Worm (Caenorhabditis elegans) whole organism, young adult: ENCODE measurements around the gene F22B3.5.
A peak's percentile ranks its signal among the peaks of the same experiment; 100 is the strongest.

Experiments
- B0019.2 ChIP-seq: fragments of 200-800 bp; sonication (Bioruptor generic); conservative IDR thresholded peaks from 2 replicates; pipeline ENCODE4 v1.3.6; 2022; ENCODE audit warnings: missing genetic modification reagents, missing genetic modification characterization, missing compliant biosample characterization
- C17E4.6 ChIP-seq: fragments of 200-800 bp; sonication (Bioruptor generic); IDR thresholded peaks from 2 replicates; pipeline ENCODE4 v1.3.6; 2022; ENCODE audit warnings: missing genetic modification reagents, missing genetic modification characterization, missing compliant biosample characterization
- D2030.7 ChIP-seq: fragments of 200-800 bp; sonication (Bioruptor generic); IDR thresholded peaks from 2 replicates; pipeline ENCODE4 v1.3.6; 2022; ENCODE audit warnings: missing genetic modification reagents, missing genetic modification characterization, missing compliant biosample characterization
- F37B4.10 ChIP-seq: fragments of 200-800 bp; sonication (Bioruptor generic); IDR thresholded peaks from 2 replicates; pipeline ENCODE4 v1.3.6; 2022; ENCODE audit warnings: missing genetic modification characterization, missing compliant biosample characterization
- F49E8.2 ChIP-seq: sonication (generic microtip); optimal IDR thresholded peaks from 3 replicates; lab custom pipeline; 2017; ENCODE audit warnings: missing genetic modification characterization, mild to moderate bottlenecking, missing compliant biosample characterization, antibody characterized with exemption, moderate library complexity; ENCODE audit not compliant: insufficient read depth
- Y53G8AR.9 ChIP-seq: fragments of 200-800 bp; sonication (Bioruptor generic); conservative IDR thresholded peaks from 2 replicates; pipeline ENCODE4 v1.3.6; 2022; ENCODE audit warnings: missing genetic modification reagents, missing genetic modification characterization, missing compliant biosample characterization
- Y67H2A.10 ChIP-seq: fragments of 200-800 bp; sonication (Bioruptor generic); conservative IDR thresholded peaks from 2 replicates; pipeline ENCODE4 v1.3.6; 2022; ENCODE audit warnings: missing genetic modification reagents, missing genetic modification characterization, missing compliant biosample characterization
- Y79H2A.3 ChIP-seq: fragments of 200-800 bp; sonication (Bioruptor generic); conservative IDR thresholded peaks from 2 replicates; pipeline ENCODE4 v1.3.6; 2022; ENCODE audit warnings: missing genetic modification reagents, missing genetic modification characterization, missing compliant biosample characterization
- Y95B8A.8 ChIP-seq: fragments of 200-800 bp; sonication (Bioruptor generic); IDR thresholded peaks from 2 replicates; pipeline ENCODE4 v1.3.6; 2022; ENCODE audit warnings: missing genetic modification reagents, missing genetic modification characterization, missing compliant biosample characterization
- akir-1 ChIP-seq: fragments of 200-800 bp; sonication (Bioruptor generic); optimal IDR thresholded peaks from 2 replicates; lab custom pipeline; 2018; ENCODE audit warnings: mild to moderate bottlenecking, missing genetic modification characterization, moderate library complexity, missing compliant biosample characterization
- ama-1 ChIP-seq, 3 experiments: fragments of 150-350 bp in 1 of 3; sonication (generic microtip) in 2 of 3; optimal IDR thresholded peaks; 2 replicates each; lab custom pipeline; 2014 to 2018; ENCODE audit warnings: missing biosample characterization in 2 of 3, missing genetic modification characterization in 2 of 3, missing genetic modification reagents in 2 of 3
- athp-1 ChIP-seq: sonication (generic microtip); optimal IDR thresholded peaks from 2 replicates; lab custom pipeline; 2017; ENCODE audit warnings: mild to moderate bottlenecking, missing genetic modification characterization, missing compliant biosample characterization
- attf-6 ChIP-seq: fragments of 200-800 bp; sonication (Bioruptor generic); IDR thresholded peaks from 2 replicates; pipeline ENCODE4 v1.3.6; 2022; ENCODE audit warnings: missing genetic modification reagents, missing genetic modification characterization, missing compliant biosample characterization
- bed-1 ChIP-seq: fragments of 200-800 bp; sonication (Bioruptor generic); IDR thresholded peaks from 2 replicates; pipeline ENCODE4 v1.3.6; 2022; ENCODE audit warnings: missing genetic modification reagents, missing genetic modification characterization, missing compliant biosample characterization
- ceh-40 ChIP-seq: fragments of 200-800 bp; sonication (Bioruptor generic); IDR thresholded peaks from 2 replicates; pipeline ENCODE4 v1.3.6; 2022; ENCODE audit warnings: missing genetic modification characterization, missing compliant biosample characterization
- ceh-58 ChIP-seq: fragments of 200-800 bp; sonication (Bioruptor generic); IDR thresholded peaks from 2 replicates; pipeline ENCODE4 v1.3.6; 2022; ENCODE audit warnings: missing genetic modification characterization, missing compliant biosample characterization
- ceh-91 ChIP-seq: fragments of 200-800 bp; sonication (Bioruptor generic); IDR thresholded peaks from 2 replicates; pipeline ENCODE4 v1.3.6; 2022; ENCODE audit warnings: missing genetic modification reagents, missing genetic modification characterization, missing compliant biosample characterization
- die-1 ChIP-seq: sonication (generic microtip); optimal IDR thresholded peaks from 2 replicates; lab custom pipeline; 2016; ENCODE audit warnings: missing genotype, mild to moderate bottlenecking, missing genetic modification characterization, missing compliant biosample characterization
- dpl-1 ChIP-seq: fragments of 150-350 bp; optimal IDR thresholded peaks from 2 replicates; lab custom pipeline; 2014; ENCODE audit warnings: missing biosample characterization, missing genetic modification reagents, missing genetic modification characterization
- efl-1 ChIP-seq: fragments of 150-350 bp; optimal IDR thresholded peaks from 2 replicates; lab custom pipeline; 2014; ENCODE audit warnings: missing biosample characterization, missing genetic modification reagents, missing genetic modification characterization
- ekl-4 ChIP-seq: fragments of 200-800 bp; sonication (Bioruptor generic); IDR thresholded peaks from 2 replicates; pipeline ENCODE4 v1.3.6; 2022; ENCODE audit warnings: missing genetic modification reagents, missing genetic modification characterization, missing compliant biosample characterization
- him-1 ChIP-seq: sonication (generic microtip); optimal IDR thresholded peaks from 2 replicates; lab custom pipeline; 2016; ENCODE audit warnings: missing genotype, missing genetic modification reagents, missing genetic modification characterization, missing compliant biosample characterization
- hlh-26 ChIP-seq: fragments of 200-800 bp; sonication (Bioruptor generic); conservative IDR thresholded peaks from 2 replicates; pipeline ENCODE4 v1.3.6; 2022; ENCODE audit warnings: missing genetic modification reagents, missing genetic modification characterization, missing compliant biosample characterization
- hmg-1.2 ChIP-seq: fragments of 200-800 bp; sonication (Bioruptor generic); IDR thresholded peaks from 2 replicates; pipeline ENCODE4 v1.3.6; 2022; ENCODE audit warnings: missing genetic modification reagents, missing genetic modification characterization, missing compliant biosample characterization
- hmg-20 ChIP-seq: fragments of 200-800 bp; sonication (Bioruptor generic); IDR thresholded peaks from 2 replicates; pipeline ENCODE4 v1.3.6; 2022; ENCODE audit warnings: missing genetic modification reagents, missing genetic modification characterization, missing compliant biosample characterization
- hrde-1 ChIP-seq: sonication (generic microtip); optimal IDR thresholded peaks from 2 replicates; lab custom pipeline; 2016; ENCODE audit warnings: missing genetic modification characterization, mild to moderate bottlenecking, missing compliant biosample characterization, moderate library complexity, missing genotype, missing genetic modification reagents, borderline replicate concordance
- hsf-1 ChIP-seq: fragments of 200-800 bp; sonication (Bioruptor generic); IDR thresholded peaks from 2 replicates; pipeline ENCODE4 v1.3.6; 2022; ENCODE audit warnings: missing genetic modification reagents, missing genetic modification characterization, missing compliant biosample characterization
- lin-26 ChIP-seq: fragments of 200-800 bp; sonication (Bioruptor generic); IDR thresholded peaks from 2 replicates; pipeline ENCODE4 v1.3.6; 2022; ENCODE audit warnings: missing genetic modification reagents, missing genetic modification characterization, missing compliant biosample characterization
- lin-54 ChIP-seq: fragments of 200-800 bp; sonication (Bioruptor generic); optimal IDR thresholded peaks from 2 replicates; lab custom pipeline; 2018; ENCODE audit warnings: mild to moderate bottlenecking, missing genetic modification characterization, missing compliant biosample characterization
- madf-8 ChIP-seq: fragments of 200-800 bp; sonication (Bioruptor generic); conservative IDR thresholded peaks from 2 replicates; pipeline ENCODE4 v1.3.6; 2022; ENCODE audit warnings: missing genetic modification reagents, missing genetic modification characterization, missing compliant biosample characterization
- mes-4 ChIP-seq: sonication (generic microtip); optimal IDR thresholded peaks from 2 replicates; lab custom pipeline; 2016; ENCODE audit warnings: missing genotype, missing genetic modification characterization, missing compliant biosample characterization
- nfya-2 ChIP-seq: fragments of 200-800 bp; sonication (Bioruptor generic); IDR thresholded peaks from 2 replicates; pipeline ENCODE4 v1.3.6; 2022; ENCODE audit warnings: missing genetic modification reagents, missing genetic modification characterization, missing compliant biosample characterization
- nhr-120 ChIP-seq: fragments of 200-800 bp; sonication (Bioruptor generic); IDR thresholded peaks from 2 replicates; pipeline ENCODE4 v1.3.6; 2022; ENCODE audit warnings: missing genetic modification characterization, missing compliant biosample characterization
- nhr-179 ChIP-seq: sonication (generic microtip); optimal IDR thresholded peaks from 2 replicates; lab custom pipeline; 2016; ENCODE audit warnings: mild to moderate bottlenecking, missing genetic modification characterization, missing compliant biosample characterization
- nhr-27 ChIP-seq: fragments of 200-800 bp; sonication (Bioruptor generic); optimal IDR thresholded peaks from 2 replicates; lab custom pipeline; 2018; ENCODE audit warnings: mild to moderate bottlenecking, missing genetic modification characterization, moderate library complexity, missing compliant biosample characterization
- rcor-1 ChIP-seq: fragments of 200-800 bp; sonication (Bioruptor generic); IDR thresholded peaks from 2 replicates; pipeline ENCODE4 v1.3.6; 2022; ENCODE audit warnings: missing genetic modification reagents, missing genetic modification characterization, missing compliant biosample characterization
- rec-8 ChIP-seq, 2 experiments: sonication (generic microtip); optimal IDR thresholded peaks; 2 replicates each; lab custom pipeline; 2016; ENCODE audit warnings: mild to moderate bottlenecking in 2 of 2, missing genetic modification characterization in 2 of 2, missing genetic modification reagents in 2 of 2, missing genotype in 2 of 2, missing biosample characterization in 1 of 2, missing compliant biosample characterization in 1 of 2, moderate library complexity in 1 of 2
- snpc-1.3 ChIP-seq: sonication (generic microtip); optimal IDR thresholded peaks from 2 replicates; lab custom pipeline; 2017; ENCODE audit warnings: missing genetic modification characterization, mild to moderate bottlenecking, missing compliant biosample characterization, antibody characterized with exemption, moderate library complexity, missing genotype, missing genetic modification reagents; ENCODE audit not compliant: insufficient read depth
- snpc-3.4 ChIP-seq: sonication (generic microtip); optimal IDR thresholded peaks from 2 replicates; lab custom pipeline; 2017; ENCODE audit warnings: missing genetic modification characterization, mild to moderate bottlenecking, missing compliant biosample characterization, antibody characterized with exemption, moderate library complexity, missing genotype, missing genetic modification reagents
- snpc-4 ChIP-seq, 5 experiments: fragments of 150-350 bp in 1 of 5; sonication (generic microtip) in 4 of 5; optimal IDR thresholded peaks; 2 replicates each; lab custom pipeline; 2014 to 2018; ENCODE audit warnings: missing genetic modification characterization in 5 of 5, missing biosample characterization in 3 of 5, antibody characterized with exemption in 2 of 5, mild to moderate bottlenecking in 2 of 5, missing compliant biosample characterization in 2 of 5, missing genotype in 2 of 5, moderate library complexity in 2 of 5, missing genetic modification reagents in 1 of 5
- tbp1 ChIP-seq: fragments of 200-800 bp; sonication (Bioruptor generic); optimal IDR thresholded peaks from 2 replicates; lab custom pipeline; 2018; ENCODE audit warnings: mild to moderate bottlenecking, missing genetic modification characterization, missing compliant biosample characterization
- tlf-1 ChIP-seq: fragments of 200-800 bp; sonication (Bioruptor generic); optimal IDR thresholded peaks from 2 replicates; lab custom pipeline; 2018; ENCODE audit warnings: mild to moderate bottlenecking, missing genetic modification characterization, missing compliant biosample characterization
- unc-130 ChIP-seq: sonication (generic microtip); optimal IDR thresholded peaks from 2 replicates; lab custom pipeline; 2016; ENCODE audit warnings: missing genetic modification reagents, missing genetic modification characterization, missing compliant biosample characterization
- unc-62 ChIP-seq: fragments of 150-350 bp; optimal IDR thresholded peaks from 2 replicates; lab custom pipeline; 2014; ENCODE audit warnings: missing biosample characterization, missing genetic modification reagents, missing genetic modification characterization
- xnd-1 ChIP-seq: sonication (generic microtip); optimal IDR thresholded peaks from 2 replicates; lab custom pipeline; 2016; ENCODE audit warnings: missing genotype, missing genetic modification reagents, missing genetic modification characterization, missing compliant biosample characterization
- ztf-25 ChIP-seq: fragments of 200-800 bp; sonication (Bioruptor generic); IDR thresholded peaks from 2 replicates; pipeline ENCODE4 v1.3.6; 2022; ENCODE audit warnings: missing genetic modification reagents, missing genetic modification characterization, missing compliant biosample characterization
- ztf-6 ChIP-seq: fragments of 200-800 bp; sonication (Bioruptor generic); IDR thresholded peaks from 2 replicates; pipeline ENCODE4 v1.3.6; 2022; ENCODE audit warnings: missing genetic modification reagents, missing genetic modification characterization, missing compliant biosample characterization

The F22B3.5 gene

DNA sequence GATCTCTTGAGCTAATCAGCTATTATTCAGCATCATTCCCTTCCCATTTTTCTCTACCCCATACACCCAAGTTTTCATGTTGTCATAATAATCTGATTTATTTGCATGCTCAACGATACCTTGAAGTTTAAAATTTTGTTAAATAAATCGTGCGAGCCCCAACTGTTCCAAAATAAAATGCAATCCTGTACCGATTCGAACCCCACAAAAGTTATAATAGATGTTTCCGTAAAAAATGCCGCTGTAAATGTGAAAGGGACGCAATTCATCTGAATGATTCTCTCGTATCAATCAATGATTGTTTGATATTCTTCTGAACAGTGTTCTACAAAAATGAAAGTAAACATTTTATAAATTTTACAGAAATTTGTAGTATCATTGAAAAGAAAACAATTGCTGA lies 39.2 kb downstream of the F22B3.5 start (continued):
- TF ChIP-seq hlh-26 = no peak
- TF ChIP-seq F49E8.2 (tag; lab: Kevin White, UChicago) = peak; percentile 76
- no peak for TF ChIP-seq B0019.2
- TF ChIP-seq attf-6 (GFP tag; lab: Robert Waterston, UW) = peak; percentile 86
- peak; percentile 80 for TF ChIP-seq unc-130 (GFP tag; lab: Kevin White, UChicago)
- TF ChIP-seq ama-1 (optimal IDR thresholded peaks at IDR 0.05; lab: Kevin White, UChicago) = no peak
- TF ChIP-seq ama-1 (GFP tag; optimal IDR thresholded peaks at IDR 0.05; lab: Kevin White, UChicago) = peak; percentile 44 to 85
- TF ChIP-seq hrde-1 (tag; lab: Kevin White, UChicago) = peak; percentile 91
- no peak for TF ChIP-seq hmg-20 (GFP tag; lab: Robert Waterston, UW)
- TF ChIP-seq snpc-1.3 = peak; percentile 69
- TF ChIP-seq ztf-6 (GFP tag; lab: Robert Waterston, UW) = no peak
- TF ChIP-seq snpc-3.4 (tag; lab: Kevin White, UChicago) = peak; percentile 60
- TF ChIP-seq bed-1 (GFP tag; lab: Robert Waterston, UW) = no peak
- TF ChIP-seq unc-62 (GFP tag; lab: Kevin White, UChicago) = no peak
- 0 out of 2 replicates have a peak, but pooled peaks have one; percentile 27 for TF ChIP-seq C17E4.6 (GFP tag; lab: Robert Waterston, UW)
- peak; percentile 94 for TF ChIP-seq Y53G8AR.9
- TF ChIP-seq xnd-1 (tag; lab: Kevin White, UChicago) = peak; percentile 47
- no peak for TF ChIP-seq him-1 (tag; lab: Kevin White, UChicago)
- TF ChIP-seq Y67H2A.10 (GFP tag; lab: Robert Waterston, UW) = no peak
- peak; percentile 37 for TF ChIP-seq athp-1 (tag; lab: Kevin White, UChicago)
- peak; percentile 56 for TF ChIP-seq die-1 (tag; lab: Kevin White, UChicago)
- peak; percentile 41; the same call in 1 of the 2 replicates for TF ChIP-seq madf-8 (GFP tag; lab: Robert Waterston, UW)
- TF ChIP-seq lin-54 (GFP tag; lab: Kevin White, UChicago) = peak; percentile 71
- TF ChIP-seq tlf-1 (GFP tag; lab: Kevin White, UChicago) = peak; percentile 78
- TF ChIP-seq rcor-1 (GFP tag; lab: Robert Waterston, UW) = peak; percentile 56
- peak; percentile 88 for TF ChIP-seq ekl-4 (GFP tag; lab: Robert Waterston, UW)
- 0 out of 2 replicates have a peak, but pooled peaks have one; percentile 18 for TF ChIP-seq ceh-91 (GFP tag; lab: Robert Waterston, UW)
- peak; percentile 14 for TF ChIP-seq dpl-1 (GFP tag; lab: Kevin White, UChicago)
- no peak for TF ChIP-seq nhr-179 (tag; lab: Kevin White, UChicago)
- TF ChIP-seq snpc-4 (GFP tag; optimal IDR thresholded peaks at IDR 0.05; lab: Kevin White, UChicago) = no peak
- peak in 2 of 4 experiments; percentile 14 to 24 for TF ChIP-seq snpc-4 (tag; optimal IDR thresholded peaks at IDR 0.05; lab: Kevin White, UChicago)
- peak; percentile 63; the same call in 1 of the 2 replicates for TF ChIP-seq ztf-25
- peak; percentile 57 for TF ChIP-seq tbp1 (GFP tag; lab: Kevin White, UChicago)
- no peak for TF ChIP-seq nhr-120 (GFP tag; lab: Robert Waterston, UW)
- TF ChIP-seq rec-8 (tag; optimal IDR thresholded peaks at IDR 0.05; lab: Kevin White, UChicago) = peak in 1 of 2 experiments; percentile 24
- TF ChIP-seq ceh-40 = peak; percentile 68; the same call in 1 of the 2 replicates
- peak; percentile 81 for TF ChIP-seq hsf-1 (GFP tag; lab: Robert Waterston, UW)
- peak; percentile 11 for TF ChIP-seq nhr-27
- TF ChIP-seq D2030.7 (GFP tag; lab: Robert Waterston, UW) = peak; percentile 52
- TF ChIP-seq efl-1 = peak; percentile 30
- no peak for TF ChIP-seq lin-26 (GFP tag; lab: Robert Waterston, UW)
- TF ChIP-seq nfya-2 (GFP tag; lab: Robert Waterston, UW) = no peak
- no peak for TF ChIP-seq akir-1 (GFP tag; lab: Kevin White, UChicago)
- TF ChIP-seq hmg-1.2 = peak; percentile 47
- peak; percentile 88 for TF ChIP-seq Y95B8A.8
- no peak for TF ChIP-seq F37B4.10
- peak; percentile 52 for TF ChIP-seq mes-4
- peak; percentile 75; the same call in 1 of the 2 replicates for TF ChIP-seq ceh-58
- TF ChIP-seq Y79H2A.3 (GFP tag; lab: Robert Waterston, UW) = peak; percentile 91
